Fruit fly (Drosophila melanogaster) whole organism, embryonic: ENCODE measurements around the gene Klp61F.
A peak's percentile ranks its signal among the peaks of the same experiment; 100 is the strongest.

Experiments
- Antp ChIP-seq: fragments of 200-800 bp; sonication (Bioruptor generic); optimal IDR thresholded peaks from 3 replicates; lab custom pipeline; 2016; ENCODE audit warnings: missing biosample characterization, missing genetic modification characterization
- Asciz ChIP-seq: fragments of 200-800 bp; sonication (Bioruptor generic); optimal IDR thresholded peaks from 2 replicates; lab custom pipeline; 2017; ENCODE audit warnings: missing biosample characterization, mild to moderate bottlenecking, missing genetic modification characterization, missing genetic modification reagents
- Atf-2 ChIP-seq: fragments of 200-800 bp; sonication (Bioruptor generic); optimal IDR thresholded peaks from 2 replicates; lab custom pipeline; 2016; ENCODE audit warnings: missing biosample characterization, missing genetic modification characterization
- Awh ChIP-seq: fragments of 200-800 bp; sonication (Bioruptor generic); IDR thresholded peaks from 2 replicates; pipeline ENCODE4, ENCODE4 v1.3.6; 2022; ENCODE audit warnings: missing biosample characterization, missing genetic modification characterization
- BEAF-32 ChIP-seq: fragments of 200-800 bp; sonication (Bioruptor generic); optimal IDR thresholded peaks from 3 replicates; lab custom pipeline; 2017; ENCODE audit warnings: missing biosample characterization, missing genetic modification characterization, mild to moderate bottlenecking, moderate library complexity, missing genetic modification reagents
- Blimp-1 ChIP-seq: fragments of 200-800 bp; sonication (Bioruptor generic); optimal IDR thresholded peaks from 3 replicates; lab custom pipeline; 2018; ENCODE audit warnings: missing biosample characterization, missing genetic modification characterization, mild to moderate bottlenecking, moderate library complexity, missing genetic modification reagents
- CG10654 ChIP-seq: fragments of 200-800 bp; sonication (Bioruptor generic); optimal IDR thresholded peaks from 2 replicates; lab custom pipeline; 2016; ENCODE audit warnings: missing biosample characterization, missing genetic modification characterization
- CG12071 ChIP-seq: fragments of 200-800 bp; sonication (Bioruptor generic); optimal IDR thresholded peaks from 3 replicates; lab custom pipeline; 2018; ENCODE audit warnings: missing biosample characterization, mild to moderate bottlenecking, missing genetic modification characterization
- CG12659 ChIP-seq: fragments of 200-800 bp; sonication (Bioruptor generic); optimal IDR thresholded peaks from 3 replicates; lab custom pipeline; 2017; ENCODE audit warnings: mild to moderate bottlenecking, missing biosample characterization, missing genetic modification reagents, missing genetic modification characterization
- CG13624 ChIP-seq: fragments of 200-800 bp; sonication (Bioruptor generic); optimal IDR thresholded peaks from 2 replicates; lab custom pipeline; 2016; ENCODE audit warnings: missing biosample characterization, missing genetic modification characterization
- CG15601 ChIP-seq: fragments of 200-800 bp; sonication (Bioruptor generic); optimal IDR thresholded peaks from 3 replicates; lab custom pipeline; 2019; ENCODE audit warnings: missing biosample characterization, mild to moderate bottlenecking, missing genetic modification characterization, moderate library complexity
- CG1603 ChIP-seq: fragments of 200-800 bp; sonication (Bioruptor generic); optimal IDR thresholded peaks from 2 replicates; lab custom pipeline; 2019; ENCODE audit warnings: missing biosample characterization, mild to moderate bottlenecking, missing genetic modification characterization, moderate library complexity
- CG17829 ChIP-seq: fragments of 200-800 bp; optimal IDR thresholded peaks from 2 replicates; lab custom pipeline; 2019; ENCODE audit warnings: missing biosample characterization, mild to moderate bottlenecking, missing genetic modification characterization, moderate library complexity
- CG18599 ChIP-seq: fragments of 200-800 bp; sonication (Bioruptor generic); optimal IDR thresholded peaks from 3 replicates; lab custom pipeline; 2017; ENCODE audit warnings: missing biosample characterization, missing genetic modification characterization, mild to moderate bottlenecking, moderate library complexity, missing genetic modification reagents
- CG18619 ChIP-seq: fragments of 200-800 bp; sonication (Bioruptor generic); optimal IDR thresholded peaks from 3 replicates; lab custom pipeline; 2017; ENCODE audit warnings: missing biosample characterization, mild to moderate bottlenecking, missing genetic modification characterization
- CG2120 ChIP-seq: fragments of 200-800 bp; sonication (Bioruptor generic); optimal IDR thresholded peaks from 3 replicates; lab custom pipeline; 2016; ENCODE audit warnings: missing biosample characterization, missing genetic modification characterization
- CG2199 ChIP-seq: fragments of 200-800 bp; sonication (Bioruptor generic); IDR thresholded peaks from 3 replicates; pipeline ENCODE4 v1.3.6; 2022; ENCODE audit warnings: missing biosample characterization, missing genetic modification characterization
- CG30403 ChIP-seq: fragments of 200-800 bp; sonication (Bioruptor generic); optimal IDR thresholded peaks from 3 replicates; lab custom pipeline; 2016; ENCODE audit warnings: missing biosample characterization, missing genetic modification characterization
- CG31224 ChIP-seq: fragments of 200-800 bp; sonication (Bioruptor generic); IDR thresholded peaks from 2 replicates; pipeline ENCODE4 v1.3.6; 2022; ENCODE audit warnings: missing biosample characterization, missing genetic modification characterization
- CG3407 ChIP-seq: fragments of 200-800 bp; sonication (Bioruptor generic); optimal IDR thresholded peaks from 2 replicates; lab custom pipeline; 2018; ENCODE audit warnings: missing biosample characterization, mild to moderate bottlenecking, missing genetic modification characterization
- CG3838 ChIP-seq: fragments of 200-800 bp; sonication (Bioruptor generic); optimal IDR thresholded peaks from 3 replicates; lab custom pipeline; 2016; ENCODE audit warnings: missing biosample characterization, missing genetic modification characterization
- CG7357 ChIP-seq: fragments of 200-800 bp; sonication (Bioruptor generic); IDR thresholded peaks from 3 replicates; pipeline ENCODE4 v1.3.6; 2022; ENCODE audit warnings: missing biosample characterization, missing genetic modification characterization
- CG9215 ChIP-seq: fragments of 200-800 bp; sonication (Bioruptor generic); IDR thresholded peaks from 2 replicates; pipeline ENCODE4 v1.3.6; 2022; ENCODE audit warnings: missing biosample characterization, missing genetic modification characterization
- CG9797 ChIP-seq: fragments of 200-800 bp; sonication (Bioruptor generic); optimal IDR thresholded peaks from 3 replicates; lab custom pipeline; 2018; ENCODE audit warnings: missing biosample characterization, mild to moderate bottlenecking, missing genetic modification characterization
- Dref ChIP-seq: fragments of 200-800 bp; sonication (Bioruptor generic); IDR thresholded peaks from 2 replicates; pipeline ENCODE4 v1.3.6; 2022; ENCODE audit warnings: missing biosample characterization, missing genetic modification characterization
- ERR ChIP-seq: fragments of 200-800 bp; sonication (Bioruptor generic); optimal IDR thresholded peaks from 2 replicates; lab custom pipeline; 2016; ENCODE audit warnings: missing biosample characterization, missing genetic modification characterization
- Gug ChIP-seq: fragments of 200-800 bp; sonication (Bioruptor generic); IDR thresholded peaks from 4 replicates; pipeline ENCODE4 v1.3.6; 2022; ENCODE audit warnings: missing biosample characterization, missing genetic modification characterization
- H15 ChIP-seq: fragments of 200-800 bp; sonication (Bioruptor generic); IDR thresholded peaks from 3 replicates; pipeline ENCODE4 v1.3.6; 2022; ENCODE audit warnings: missing biosample characterization, missing genetic modification characterization
- HLH54F ChIP-seq: fragments of 200-800 bp; sonication (Bioruptor generic); optimal IDR thresholded peaks from 3 replicates; lab custom pipeline; 2016; ENCODE audit warnings: missing biosample characterization, missing genetic modification characterization
- Hey ChIP-seq: fragments of 200-800 bp; sonication (Bioruptor generic); optimal IDR thresholded peaks from 3 replicates; lab custom pipeline; 2018; ENCODE audit warnings: missing biosample characterization, mild to moderate bottlenecking, missing genetic modification characterization
- Jarid2 ChIP-seq: fragments of 200-800 bp; sonication (Bioruptor generic); optimal IDR thresholded peaks from 3 replicates; lab custom pipeline; 2017; ENCODE audit warnings: mild to moderate bottlenecking, missing biosample characterization, missing genetic modification reagents, missing genetic modification characterization
- Meics ChIP-seq: fragments of 200-800 bp; sonication (Bioruptor generic); optimal IDR thresholded peaks from 2 replicates; lab custom pipeline; 2017; ENCODE audit warnings: missing biosample characterization, mild to moderate bottlenecking, missing genetic modification characterization
- Pdp1 ChIP-seq, 2 experiments: fragments of 200-800 bp; sonication (Bioruptor generic); optimal IDR thresholded peaks; 3 replicates each; lab custom pipeline; 2016; ENCODE audit warnings: missing biosample characterization in 2 of 2, missing genetic modification characterization in 2 of 2, mild to moderate bottlenecking in 1 of 2, moderate library complexity in 1 of 2
- Six4 ChIP-seq: fragments of 200-800 bp; sonication (Bioruptor generic); optimal IDR thresholded peaks from 2 replicates; lab custom pipeline; 2016; ENCODE audit warnings: missing biosample characterization, missing genetic modification characterization
- da ChIP-seq: fragments of 200-800 bp; sonication (Bioruptor generic); optimal IDR thresholded peaks from 2 replicates; lab custom pipeline; 2016; ENCODE audit warnings: missing biosample characterization, missing genetic modification characterization
- dm ChIP-seq: fragments of 200-800 bp; sonication (Bioruptor generic); optimal IDR thresholded peaks from 3 replicates; lab custom pipeline; 2016; ENCODE audit warnings: missing biosample characterization, missing genetic modification characterization
- dpn ChIP-seq, 2 experiments: fragments of 200-800 bp; sonication (Bioruptor generic); optimal IDR thresholded peaks; 3 replicates each; lab custom pipeline; 2016; ENCODE audit warnings: missing biosample characterization in 2 of 2, missing genetic modification characterization in 2 of 2
- exex ChIP-seq: fragments of 200-800 bp; sonication (Bioruptor generic); optimal IDR thresholded peaks from 4 replicates; lab custom pipeline; 2018; ENCODE audit warnings: missing biosample characterization, mild to moderate bottlenecking, missing genetic modification characterization, moderate library complexity
- grau ChIP-seq: fragments of 200-800 bp; optimal IDR thresholded peaks from 3 replicates; lab custom pipeline; 2019; ENCODE audit warnings: missing biosample characterization, mild to moderate bottlenecking, missing genetic modification characterization, moderate library complexity
- grn ChIP-seq: fragments of 200-800 bp; sonication (Bioruptor generic); optimal IDR thresholded peaks from 3 replicates; lab custom pipeline; 2017; ENCODE audit warnings: missing biosample characterization, missing genetic modification characterization
- gsb ChIP-seq: fragments of 200-800 bp; sonication (Bioruptor generic); IDR thresholded peaks from 2 replicates; pipeline ENCODE4 v1.3.6; 2022; ENCODE audit warnings: missing biosample characterization, missing genetic modification characterization
- hbn ChIP-seq: fragments of 200-800 bp; sonication (Bioruptor generic); IDR thresholded peaks from 2 replicates; pipeline ENCODE4 v1.3.6; 2022; ENCODE audit warnings: missing biosample characterization, missing genetic modification characterization; ENCODE audit not compliant: partially characterized antibody
- pnt ChIP-seq: fragments of 200-800 bp; sonication (Bioruptor generic); optimal IDR thresholded peaks from 3 replicates; lab custom pipeline; 2016; ENCODE audit warnings: missing biosample characterization, missing genetic modification characterization
- repo ChIP-seq: fragments of 200-800 bp; sonication (Bioruptor generic); optimal IDR thresholded peaks from 2 replicates; lab custom pipeline; 2016; ENCODE audit warnings: missing biosample characterization, missing genetic modification characterization
- row ChIP-seq: fragments of 200-800 bp; sonication (Bioruptor generic); IDR thresholded peaks from 3 replicates; pipeline ENCODE4 v1.3.6; 2022; ENCODE audit warnings: missing biosample characterization, missing genetic modification characterization
- schlank ChIP-seq: fragments of 200-800 bp; sonication (Bioruptor generic); optimal IDR thresholded peaks from 2 replicates; lab custom pipeline; 2018; ENCODE audit warnings: missing biosample characterization, mild to moderate bottlenecking, missing genetic modification characterization
- slp2 ChIP-seq: fragments of 200-800 bp; sonication (Bioruptor generic); optimal IDR thresholded peaks from 2 replicates; lab custom pipeline; 2016; ENCODE audit warnings: missing biosample characterization, missing genetic modification characterization
- sug ChIP-seq: fragments of 200-800 bp; optimal IDR thresholded peaks from 2 replicates; lab custom pipeline; 2019; ENCODE audit warnings: missing biosample characterization, mild to moderate bottlenecking, missing genetic modification characterization, moderate library complexity
- unpg ChIP-seq: fragments of 200-800 bp; sonication (Bioruptor generic); optimal IDR thresholded peaks from 3 replicates; lab custom pipeline; 2018; ENCODE audit warnings: missing biosample characterization, mild to moderate bottlenecking, missing genetic modification characterization, moderate library complexity
- wek ChIP-seq: fragments of 200-800 bp; sonication (Bioruptor generic); optimal IDR thresholded peaks from 3 replicates; lab custom pipeline; 2018; ENCODE audit warnings: missing biosample characterization, mild to moderate bottlenecking, missing genetic modification characterization, moderate library complexity
- zen ChIP-seq: fragments of 200-800 bp; sonication (Bioruptor generic); optimal IDR thresholded peaks from 3 replicates; lab custom pipeline; 2018; ENCODE audit warnings: missing biosample characterization, mild to moderate bottlenecking, missing genetic modification characterization, moderate library complexity

Gene Klp61F

dm6 chr3L:1216460-1216859 is 29.2 kb downstream of the Klp61F start (continued):
- TF ChIP-seq CG12659 (GFP tag; lab: Kevin White, UChicago) (peak; percentile 1), CG15601 (tag; lab: Kevin White, UChicago) (peak; percentile 29), CG17829 (peak; percentile 48), CG9797 (GFP tag; lab: Kevin White, UChicago) (no peak), H15 (0 out of 3 replicates have a peak, but pooled peaks have one; percentile 37), Six4 (peak; percentile 1), CG31224 (no peak), pnt (peak; percentile 24), Atf-2 (GFP tag; lab: Kevin White, UChicago) (no peak), dpn (GFP tag; optimal IDR thresholded peaks at IDR 0.05; lab: Kevin White, UChicago) (peak; percentile 16 to 39), Asciz (peak; percentile 53), CG1603 (tag; lab: Kevin White, UChicago) (peak; percentile 73), Pdp1 (GFP tag; optimal IDR thresholded peaks at IDR 0.05; lab: Kevin White, UChicago) (peak; percentile 11 to 14), BEAF-32 (GFP tag; lab: Kevin White, UChicago) (no peak), Antp (GFP tag; lab: Kevin White, UChicago) (peak; percentile 20), CG7357 (GFP tag; lab: Robert Waterston, UW) (no peak), slp2 (GFP tag; lab: Kevin White, UChicago) (peak; percentile 10), CG10654 (GFP tag; lab: Kevin White, UChicago) (peak; percentile 34), zen (tag; lab: Kevin White, UChicago) (peak; percentile 65), CG18619 (GFP tag; lab: Kevin White, UChicago) (no peak), row (GFP tag; lab: Robert Waterston, UW) (peak; percentile 50; the same call in 2 of the 3 replicates), grau (tag; lab: Kevin White, UChicago) (peak; percentile 44), Blimp-1 (GFP tag; lab: Kevin White, UChicago) (peak; percentile 69), hbn (no peak), wek (GFP tag; lab: Kevin White, UChicago) (no peak), CG2120 (GFP tag; lab: Kevin White, UChicago) (no peak), CG12071 (GFP tag; lab: Kevin White, UChicago) (peak; percentile 4), CG30403 (GFP tag; lab: Kevin White, UChicago) (peak; percentile 45), unpg (GFP tag; lab: Kevin White, UChicago) (peak; percentile 58)

DNA sequence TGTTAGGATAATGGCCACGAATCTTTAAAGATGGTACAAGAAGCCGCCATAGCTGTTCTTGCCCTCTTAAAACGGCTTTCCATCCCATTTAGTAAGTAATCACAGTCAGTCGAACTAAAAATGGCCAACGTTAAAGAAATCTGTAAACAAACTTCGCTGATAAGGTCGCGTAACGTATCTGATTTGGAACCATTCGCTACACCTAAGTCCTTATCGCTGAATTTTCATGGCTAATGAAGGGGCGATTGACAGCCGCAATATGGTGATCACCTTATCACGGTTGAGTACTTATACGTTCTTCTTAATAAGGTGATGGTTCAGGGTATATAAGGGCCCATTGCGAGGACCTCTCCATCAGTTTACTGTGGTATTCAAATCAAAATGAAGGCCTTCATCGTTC is 33.1 kb downstream of the Klp61F start, which contains the start of gene LysE:
Gene LysE, plus strand, starts transcription at position 257 of the 400 bp plus-strand sequence.
- TF ChIP-seq Awh (GFP tag; lab: Robert Waterston, UW) (no peak), row (GFP tag; lab: Robert Waterston, UW) (no peak), repo (no peak), CG13624 (no peak), CG9215 (GFP tag; lab: Robert Waterston, UW) (no peak), CG2199 (GFP tag; lab: Robert Waterston, UW) (no peak), Hey (tag; lab: Kevin White, UChicago) (peak; percentile 45), grn (GFP tag; lab: Kevin White, UChicago) (peak; percentile 42), Jarid2 (no peak), gsb (no peak), schlank (tag; lab: Kevin White, UChicago) (no peak), Gug (GFP tag; lab: Robert Waterston, UW) (no peak), CG9797 (GFP tag; lab: Kevin White, UChicago) (no peak), da (GFP tag; lab: Kevin White, UChicago) (no peak), Dref (GFP tag; lab: Robert Waterston, UW) (no peak), CG15601 (tag; lab: Kevin White, UChicago) (no peak), ERR (no peak), CG3838 (GFP tag; lab: Kevin White, UChicago) (no peak), sug (tag; lab: Kevin White, UChicago) (peak; percentile 8), Meics (GFP tag; lab: Kevin White, UChicago) (no peak), CG18599 (GFP tag; lab: Kevin White, UChicago) (peak; percentile 21), CG3407 (GFP tag; lab: Kevin White, UChicago) (no peak), dm (no peak), HLH54F (GFP tag; lab: Kevin White, UChicago) (no peak), exex (tag; lab: Kevin White, UChicago) (peak; percentile 62)
